Worm (Caenorhabditis elegans) whole organism, midembryonic: ENCODE results near the gene F15H10.9.

ENCODE experiments used
- T22C8.4 ChIP-seq: fragments of 200-800 bp; sonication (Bioruptor generic); IDR thresholded peaks from 2 replicates; pipeline ENCODE4 v1.3.6; 2022; ENCODE audit warnings: missing genetic modification characterization, missing compliant biosample characterization
- cog-1 ChIP-seq: sonication (generic microtip); optimal IDR thresholded peaks from 2 replicates; lab custom pipeline; 2016; ENCODE audit warnings: missing genetic modification characterization, missing compliant biosample characterization
- flt-1 ChIP-seq: fragments of 200-800 bp; sonication (Bioruptor generic); IDR thresholded peaks from 2 replicates; pipeline ENCODE4 v1.3.6; 2022; ENCODE audit warnings: missing genetic modification characterization, missing compliant biosample characterization
- klf-2 ChIP-seq: fragments of 200-800 bp; sonication (Bioruptor generic); conservative IDR thresholded peaks from 2 replicates; pipeline ENCODE4 v1.3.6; 2022; ENCODE audit warnings: missing genetic modification reagents, missing genetic modification characterization, missing compliant biosample characterization
- med-1 ChIP-seq: sonication (generic microtip); optimal IDR thresholded peaks from 2 replicates; lab custom pipeline; 2017; ENCODE audit warnings: missing genetic modification characterization, mild to moderate bottlenecking, missing compliant biosample characterization, antibody characterized with exemption, missing genetic modification reagents; ENCODE audit not compliant: insufficient read depth
- ref-1 ChIP-seq: fragments of 200-800 bp; sonication (Bioruptor generic); conservative IDR thresholded peaks from 2 replicates; pipeline ENCODE4 v1.3.6; 2022; ENCODE audit warnings: missing genetic modification reagents, missing genetic modification characterization, missing compliant biosample characterization
- tab-1 ChIP-seq: fragments of 200-800 bp; sonication (Bioruptor generic); IDR thresholded peaks from 2 replicates; pipeline ENCODE4 v1.3.6; 2022; ENCODE audit warnings: missing genetic modification characterization, missing compliant biosample characterization
- ztf-23 ChIP-seq: fragments of 200-800 bp; sonication (Bioruptor generic); IDR thresholded peaks from 2 replicates; pipeline ENCODE4 v1.3.6; 2022; ENCODE audit warnings: missing genetic modification reagents, missing genetic modification characterization, missing compliant biosample characterization
- ztf-29 ChIP-seq: fragments of 200-800 bp; sonication (Bioruptor generic); IDR thresholded peaks from 2 replicates; pipeline ENCODE4 v1.3.6; 2022; ENCODE audit warnings: missing genetic modification reagents, missing genetic modification characterization, missing compliant biosample characterization

DNA sequence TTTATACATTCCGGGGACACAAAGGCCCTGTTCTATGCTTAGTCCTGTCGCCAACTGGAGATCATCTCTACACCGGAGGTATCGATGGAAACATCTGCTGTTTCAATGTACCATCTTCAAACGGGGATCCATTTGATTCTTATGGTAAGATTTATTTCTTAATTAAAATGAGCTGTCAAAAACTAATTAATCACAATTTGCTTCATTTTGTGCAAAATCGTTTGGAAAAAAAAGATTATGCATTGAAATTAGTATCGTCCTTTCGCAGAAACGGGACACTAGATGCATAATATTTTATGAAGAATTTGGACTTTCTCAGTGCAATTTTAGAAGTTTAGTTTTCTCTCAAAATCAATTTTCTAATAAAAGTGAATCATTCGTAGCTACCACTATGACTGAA, 50.7 kb downstream of the F15H10.9 start:
- TF ChIP-seq ref-1 (no peak), T22C8.4 (GFP tag; lab: Robert Waterston, UW) (no peak), cog-1 (tag; lab: Kevin White, UChicago) (no peak), ztf-23 (no peak), klf-2 (GFP tag; lab: Robert Waterston, UW) (no peak), med-1 (GFP tag; lab: Kevin White, UChicago) (no peak), tab-1 (GFP tag; lab: Robert Waterston, UW) (no peak), flt-1 (GFP tag; lab: Robert Waterston, UW) (no peak), ztf-29 (no peak)
